Worm (Caenorhabditis elegans): ENCODE results near the gene mrpl-45.

DNA sequence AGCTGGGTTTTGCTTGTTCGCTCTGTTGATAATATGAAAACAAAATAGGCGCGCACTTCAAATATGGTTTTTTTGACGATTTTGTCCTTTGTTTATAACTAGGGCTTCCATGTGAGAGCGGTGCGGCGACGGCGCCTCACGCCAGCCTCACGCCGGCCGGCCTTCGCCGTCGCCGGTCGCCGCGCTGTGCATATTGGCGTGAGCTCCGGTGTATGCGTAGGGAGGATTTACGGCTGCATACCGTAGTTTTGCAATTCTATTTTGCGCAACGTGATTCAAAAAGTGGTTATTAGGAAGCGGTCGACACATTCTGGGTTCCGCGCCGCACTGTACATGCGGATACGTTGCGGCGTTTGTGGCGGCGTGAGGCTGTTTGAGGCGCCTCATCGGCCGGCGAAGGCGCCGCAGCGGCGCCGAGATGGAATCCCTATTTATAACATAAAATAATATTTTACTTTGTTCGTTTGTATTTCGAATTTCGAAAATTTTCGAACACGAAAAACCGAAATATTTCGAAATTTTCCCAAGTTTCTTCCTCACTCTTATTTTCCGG is 12.4 kb upstream of the mrpl-45 start:
- no peak for TF ChIP-seq ceh-28 (tag; optimal IDR thresholded peaks at IDR 0.05)
- no peak for TF ChIP-seq jun-1 (tag; optimal IDR thresholded peaks at IDR 0.05)
- no peak for TF ChIP-seq fos-1 (tag; optimal IDR thresholded peaks at IDR 0.05)
- no peak for TF ChIP-seq skn-1 (tag; optimal IDR thresholded peaks at IDR 0.05)

All from whole organism, L4 larva.